Fruit fly (Drosophila melanogaster) whole organism, embryonic: ENCODE measurements around the gene CG34408.

ENCODE experiments used
- BEAF-32 ChIP-seq: fragments of 200-800 bp; sonication (Bioruptor generic); optimal IDR thresholded peaks from 3 replicates; lab custom pipeline; 2017; ENCODE audit warnings: missing biosample characterization, missing genetic modification characterization, mild to moderate bottlenecking, moderate library complexity, missing genetic modification reagents
- CG10431 ChIP-seq: fragments of 200-800 bp; sonication (Bioruptor generic); optimal IDR thresholded peaks from 3 replicates; lab custom pipeline; 2018; ENCODE audit warnings: missing biosample characterization, mild to moderate bottlenecking, missing genetic modification characterization
- CG11456 ChIP-seq: fragments of 200-800 bp; sonication (Bioruptor generic); IDR thresholded peaks from 3 replicates; pipeline ENCODE4 v1.3.6; 2022; ENCODE audit warnings: missing biosample characterization, missing genetic modification characterization
- CG11560 ChIP-seq: fragments of 200-800 bp; sonication (Bioruptor generic); IDR thresholded peaks from 3 replicates; pipeline ENCODE4 v1.3.6; 2022; ENCODE audit warnings: missing biosample characterization, missing genetic modification characterization
- CG17612 ChIP-seq: fragments of 200-800 bp; sonication (Bioruptor generic); IDR thresholded peaks from 2 replicates; pipeline ENCODE4 v1.3.6; 2022; ENCODE audit warnings: missing biosample characterization, missing genetic modification characterization
- CG2202 ChIP-seq: fragments of 200-800 bp; sonication (Bioruptor generic); optimal IDR thresholded peaks from 2 replicates; lab custom pipeline; 2018; ENCODE audit warnings: missing biosample characterization, mild to moderate bottlenecking, missing genetic modification characterization
- CG2712 ChIP-seq: fragments of 200-800 bp; optimal IDR thresholded peaks from 3 replicates; lab custom pipeline; 2019; ENCODE audit warnings: missing biosample characterization, mild to moderate bottlenecking, missing genetic modification characterization, moderate library complexity
- CG32772 ChIP-seq: fragments of 200-800 bp; sonication (Bioruptor generic); IDR thresholded peaks from 2 replicates; pipeline ENCODE4 v1.3.6; 2022; ENCODE audit warnings: missing biosample characterization, missing genetic modification characterization
- CG34224 ChIP-seq: fragments of 200-800 bp; sonication (Bioruptor generic); IDR thresholded peaks from 3 replicates; pipeline ENCODE4 v1.3.6; 2022; ENCODE audit warnings: missing biosample characterization, missing genetic modification characterization; ENCODE audit not compliant: partially characterized antibody
- CG3726 ChIP-seq: fragments of 200-800 bp; sonication (Bioruptor generic); IDR thresholded peaks from 3 replicates; pipeline ENCODE4, ENCODE4 v1.3.6; 2022; ENCODE audit warnings: missing biosample characterization, missing genetic modification characterization
- CG3847 ChIP-seq: fragments of 200-800 bp; sonication (Bioruptor generic); IDR thresholded peaks from 2 replicates; pipeline ENCODE4 v1.3.6; 2022; ENCODE audit warnings: missing biosample characterization, missing genetic modification characterization
- CG4360 ChIP-seq: fragments of 200-800 bp; sonication (Bioruptor generic); IDR thresholded peaks from 2 replicates; pipeline ENCODE4 v1.3.6; 2022; ENCODE audit warnings: missing biosample characterization, missing genetic modification characterization
- CG4820 ChIP-seq: fragments of 200-800 bp; sonication (Bioruptor generic); optimal IDR thresholded peaks from 3 replicates; lab custom pipeline; 2016; ENCODE audit warnings: missing biosample characterization, missing genetic modification characterization
- CG9215 ChIP-seq: fragments of 200-800 bp; sonication (Bioruptor generic); IDR thresholded peaks from 2 replicates; pipeline ENCODE4 v1.3.6; 2022; ENCODE audit warnings: missing biosample characterization, missing genetic modification characterization
- CG9932 ChIP-seq: fragments of 200-800 bp; sonication (Bioruptor generic); IDR thresholded peaks from 2 replicates; pipeline ENCODE4 v1.3.6; 2022; ENCODE audit warnings: missing biosample characterization, missing genetic modification characterization
- CoRest ChIP-seq: fragments of 200-800 bp; sonication (Bioruptor generic); optimal IDR thresholded peaks from 3 replicates; lab custom pipeline; 2018; ENCODE audit warnings: missing biosample characterization, mild to moderate bottlenecking, missing genetic modification characterization, moderate library complexity
- Dfd ChIP-seq, 2 experiments: fragments of >200 bp; optimal IDR thresholded peaks; 2 replicates each; lab custom pipeline; 2017; ENCODE audit warnings: missing biosample characterization in 2 of 2, missing genetic modification characterization in 2 of 2
- Dp ChIP-seq: fragments of 200-800 bp; sonication (Bioruptor generic); optimal IDR thresholded peaks from 2 replicates; lab custom pipeline; 2018; ENCODE audit warnings: missing biosample characterization, mild to moderate bottlenecking, missing genetic modification characterization, moderate library complexity
- ERR ChIP-seq: fragments of 200-800 bp; sonication (Bioruptor generic); optimal IDR thresholded peaks from 2 replicates; lab custom pipeline; 2016; ENCODE audit warnings: missing biosample characterization, missing genetic modification characterization
- HmgZ ChIP-seq: fragments of 200-800 bp; sonication (Bioruptor generic); optimal IDR thresholded peaks from 2 replicates; lab custom pipeline; 2018; ENCODE audit warnings: missing biosample characterization, mild to moderate bottlenecking, missing genetic modification characterization
- Hmr ChIP-seq: fragments of 200-800 bp; sonication (Bioruptor generic); optimal IDR thresholded peaks from 3 replicates; lab custom pipeline; 2017; ENCODE audit warnings: mild to moderate bottlenecking, missing biosample characterization, missing genetic modification reagents, missing genetic modification characterization
- MESR4 ChIP-seq: fragments of 200-800 bp; sonication (Bioruptor generic); optimal IDR thresholded peaks from 2 replicates; lab custom pipeline; 2018; ENCODE audit warnings: missing biosample characterization, mild to moderate bottlenecking, missing genetic modification characterization, moderate library complexity
- Med ChIP-seq: fragments of 200-800 bp; sonication (Bioruptor generic); peaks from one replicate; lab custom pipeline; 2016; ENCODE audit warnings: missing biosample characterization, missing genetic modification characterization, mild to moderate bottlenecking, inconsistent platforms, moderate library complexity
- Nf-YC ChIP-seq: fragments of 200-800 bp; optimal IDR thresholded peaks from 3 replicates; lab custom pipeline; 2019; ENCODE audit warnings: missing biosample characterization, mild to moderate bottlenecking, missing genetic modification characterization, moderate library complexity
- NfI ChIP-seq: fragments of 200-800 bp; sonication (Bioruptor generic); optimal IDR thresholded peaks from 3 replicates; lab custom pipeline; 2018; ENCODE audit warnings: missing biosample characterization, mild to moderate bottlenecking, missing genetic modification characterization, moderate library complexity
- Oaz ChIP-seq: fragments of 200-800 bp; sonication (Bioruptor generic); IDR thresholded peaks from 2 replicates; pipeline ENCODE4 v1.3.6; 2022; ENCODE audit warnings: missing biosample characterization, missing genetic modification characterization
- Poxn ChIP-seq: fragments of 200-800 bp; sonication (Bioruptor generic); IDR thresholded peaks from 2 replicates; pipeline ENCODE4 v1.3.6; 2022; ENCODE audit warnings: missing biosample characterization, missing genetic modification characterization
- Tbp ChIP-seq: fragments of >200 bp; optimal IDR thresholded peaks from 2 replicates; lab custom pipeline; 2018; ENCODE audit warnings: missing biosample characterization, missing genetic modification characterization
- abd-A ChIP-seq: fragments of 200-800 bp; sonication (Bioruptor generic); optimal IDR thresholded peaks from 3 replicates; lab custom pipeline; 2019; ENCODE audit warnings: missing biosample characterization, mild to moderate bottlenecking, missing genetic modification characterization, moderate library complexity
- ap ChIP-seq: fragments of 200-800 bp; sonication (Bioruptor generic); IDR thresholded peaks from 2 replicates; pipeline ENCODE4 v1.3.6; 2022; ENCODE audit warnings: missing biosample characterization, missing genetic modification characterization
- az2 ChIP-seq: fragments of 200-800 bp; sonication (Bioruptor generic); optimal IDR thresholded peaks from 3 replicates; lab custom pipeline; 2016; ENCODE audit warnings: missing biosample characterization, missing genetic modification characterization
- bbx ChIP-seq: fragments of 200-800 bp; sonication (Bioruptor generic); IDR thresholded peaks from 2 replicates; pipeline ENCODE4 v1.3.6; 2022; ENCODE audit warnings: missing biosample characterization, missing genetic modification characterization; ENCODE audit not compliant: partially characterized antibody
- croc ChIP-seq: fragments of 200-800 bp; sonication (Bioruptor generic); conservative IDR thresholded peaks from 3 replicates; pipeline ENCODE4 v1.3.6; 2022; ENCODE audit warnings: missing biosample characterization, missing genetic modification characterization
- dati ChIP-seq: fragments of 200-800 bp; sonication (Bioruptor generic); IDR thresholded peaks from 2 replicates; pipeline ENCODE4 v1.3.6; 2022; ENCODE audit warnings: missing biosample characterization, missing genetic modification characterization
- fd3F ChIP-seq: fragments of 200-800 bp; sonication (Bioruptor generic); optimal IDR thresholded peaks from 2 replicates; lab custom pipeline; 2018; ENCODE audit warnings: missing biosample characterization, mild to moderate bottlenecking, missing genetic modification characterization, moderate library complexity
- ind ChIP-seq: fragments of 200-800 bp; sonication (Bioruptor generic); optimal IDR thresholded peaks from 3 replicates; lab custom pipeline; 2016; ENCODE audit warnings: missing biosample characterization, missing genetic modification characterization
- pb ChIP-seq: fragments of 200-800 bp; sonication (Bioruptor generic); optimal IDR thresholded peaks from 3 replicates; lab custom pipeline; 2016; ENCODE audit warnings: missing biosample characterization, missing genetic modification characterization
- pfk ChIP-seq: fragments of 200-800 bp; sonication (Bioruptor generic); optimal IDR thresholded peaks from 2 replicates; lab custom pipeline; 2018; ENCODE audit warnings: missing biosample characterization, mild to moderate bottlenecking, missing genetic modification characterization, moderate library complexity
- scrt ChIP-seq: fragments of 200-800 bp; sonication (Bioruptor generic); optimal IDR thresholded peaks from 2 replicates; lab custom pipeline; 2018; ENCODE audit warnings: missing biosample characterization, mild to moderate bottlenecking, missing genetic modification characterization, moderate library complexity
- sim ChIP-seq: fragments of 200-800 bp; sonication (Bioruptor generic); IDR thresholded peaks from 2 replicates; pipeline ENCODE4 v1.3.6; 2022; ENCODE audit warnings: missing biosample characterization, missing genetic modification characterization
- slbo ChIP-seq: fragments of 200-800 bp; sonication (Bioruptor generic); IDR thresholded peaks from 2 replicates; pipeline ENCODE4 v1.3.6; 2022; ENCODE audit warnings: missing biosample characterization, missing genetic modification characterization
- sna ChIP-seq: fragments of 200-800 bp; sonication (Bioruptor generic); IDR thresholded peaks from 2 replicates; pipeline ENCODE4 v1.3.6; 2022; ENCODE audit warnings: missing biosample characterization, missing genetic modification characterization; ENCODE audit not compliant: partially characterized antibody
- sug ChIP-seq: fragments of 200-800 bp; optimal IDR thresholded peaks from 2 replicates; lab custom pipeline; 2019; ENCODE audit warnings: missing biosample characterization, mild to moderate bottlenecking, missing genetic modification characterization, moderate library complexity
- twi ChIP-seq: fragments of 200-800 bp; optimal IDR thresholded peaks from 2 replicates; lab custom pipeline; 2019; ENCODE audit warnings: missing biosample characterization, mild to moderate bottlenecking, missing genetic modification characterization, moderate library complexity
- unc-4 ChIP-seq: fragments of 200-800 bp; sonication (Bioruptor generic); IDR thresholded peaks from 2 replicates; pipeline ENCODE4 v1.3.6; 2022; ENCODE audit warnings: missing biosample characterization, missing genetic modification characterization; ENCODE audit not compliant: partially characterized antibody
- zen2 ChIP-seq: fragments of 200-800 bp; sonication (Bioruptor generic); IDR thresholded peaks from 3 replicates; pipeline ENCODE4 v1.3.6; 2022; ENCODE audit warnings: missing biosample characterization, missing genetic modification characterization; ENCODE audit not compliant: partially characterized antibody
- zfh1 ChIP-seq: fragments of 200-800 bp; sonication (Bioruptor generic); IDR thresholded peaks from 3 replicates; pipeline ENCODE4 v1.3.6; 2022; ENCODE audit warnings: missing biosample characterization, missing genetic modification characterization

CG34408 gene

dm6 chrX:10219955-10220354, at the start of gene CG34408 (continued):
- TF ChIP-seq Dp (GFP tag; lab: Kevin White, UChicago), result peak; percentile 42
- no peak for TF ChIP-seq CG9932
- no peak for TF ChIP-seq Oaz
- TF ChIP-seq HmgZ (tag; lab: Kevin White, UChicago), result peak; percentile 5
- TF ChIP-seq CG3726, result no peak
- no peak for TF ChIP-seq sim (GFP tag; lab: Robert Waterston, UW)
- peak; percentile 54 for TF ChIP-seq unc-4 (GFP tag; lab: Robert Waterston, UW)
- no peak for TF ChIP-seq ERR (GFP tag; lab: Kevin White, UChicago)
- TF ChIP-seq BEAF-32, result peak; percentile 49
- TF ChIP-seq CG32772, result 0 out of 2 replicates have a peak, but pooled peaks have one; percentile 30
- 0 out of 2 replicates have a peak, but pooled peaks have one; percentile 40 for TF ChIP-seq sna (GFP tag; lab: Robert Waterston, UW)
- peak; percentile 11 for TF ChIP-seq CoRest (tag; lab: Kevin White, UChicago)
- 0 out of 3 replicates have a peak, but pooled peaks have one; percentile 52 for TF ChIP-seq CG34224 (GFP tag; lab: Robert Waterston, UW)
- TF ChIP-seq Hmr (GFP tag; lab: Kevin White, UChicago), result no peak
- TF ChIP-seq MESR4 (GFP tag; lab: Kevin White, UChicago), result peak; percentile 69
- peak; percentile 91 for TF ChIP-seq CG4360 (GFP tag; lab: Robert Waterston, UW)
- TF ChIP-seq Med (GFP tag; lab: Kevin White, UChicago), result peak; percentile 43
- peak; percentile 48; the same call in 1 of the 2 replicates for TF ChIP-seq bbx (GFP tag; lab: Robert Waterston, UW)
- no peak for TF ChIP-seq CG10431

DNA sequence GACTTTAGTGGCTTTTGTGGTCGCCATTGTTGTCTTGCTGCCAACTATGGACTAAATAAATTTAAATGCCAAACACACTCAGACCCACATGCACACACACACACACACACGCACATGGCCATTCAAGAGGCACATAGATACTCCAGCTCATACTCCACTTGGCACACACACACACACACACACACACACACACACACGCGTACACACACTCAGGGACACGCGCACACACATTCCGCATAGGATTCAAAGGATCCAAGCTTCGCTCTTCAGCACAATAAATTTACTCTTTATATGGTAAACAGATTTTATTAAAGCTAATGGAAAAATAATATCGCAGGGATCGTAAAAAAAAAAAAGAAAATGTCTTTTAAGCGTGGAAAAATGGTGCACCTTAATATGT, 37.0 kb upstream of the CG34408 start:
- TF ChIP-seq zen2, result no peak
- no peak for TF ChIP-seq sug (tag; lab: Kevin White, UChicago)
- TF ChIP-seq ERR (GFP tag; lab: Kevin White, UChicago), result no peak
- peak in 1 of 2 experiments; percentile 80 for TF ChIP-seq Dfd (GFP tag; optimal IDR thresholded peaks at IDR 0.05; lab: Kevin White, UChicago)
- no peak for TF ChIP-seq Oaz
- TF ChIP-seq slbo (GFP tag; lab: Robert Waterston, UW), result no peak
- TF ChIP-seq Tbp (GFP tag; lab: Kevin White, UChicago), result no peak
- no peak for TF ChIP-seq CG17612 (GFP tag; lab: Robert Waterston, UW)
- TF ChIP-seq Med (GFP tag; lab: Kevin White, UChicago), result peak; percentile 49
- TF ChIP-seq pb (GFP tag; lab: Kevin White, UChicago), result no peak
- no peak for TF ChIP-seq fd3F (GFP tag; lab: Kevin White, UChicago)
- TF ChIP-seq CG9215 (GFP tag; lab: Robert Waterston, UW), result no peak

dm6 chrX:10184355-10185058, 35.4 kb upstream of the CG34408 start:
- TF ChIP-seq dati (no peak), twi (tag; lab: Kevin White, UChicago) (no peak), pfk (GFP tag; lab: Kevin White, UChicago) (no peak), Poxn (GFP tag; lab: Robert Waterston, UW) (0 out of 2 replicates have a peak, but pooled peaks have one; percentile 12), NfI (GFP tag; lab: Kevin White, UChicago) (peak; percentile 37), CG2202 (tag; lab: Kevin White, UChicago) (no peak), CG11456 (peak; percentile 69; the same call in 1 of the 3 replicates), CG4820 (GFP tag; lab: Kevin White, UChicago) (no peak), ind (peak; percentile 48), CG9932 (peak; percentile 68), CG3847 (GFP tag; lab: Robert Waterston, UW) (peak; percentile 71), Nf-YC (tag; lab: Kevin White, UChicago) (no peak), az2 (GFP tag; lab: Kevin White, UChicago) (no peak), abd-A (tag; lab: Kevin White, UChicago) (peak; percentile 74), zfh1 (GFP tag; lab: Robert Waterston, UW) (peak; percentile 49; the same call in 2 of the 3 replicates), croc (GFP tag; lab: Robert Waterston, UW) (0 out of 3 replicates have a peak, but pooled peaks have one; percentile 24), CG11560 (tag; lab: Robert Waterston, UW) (peak; percentile 42; the same call in 1 of the 3 replicates), ap (peak; percentile 43), CG2712 (tag; lab: Kevin White, UChicago) (peak; percentile 38), scrt (GFP tag; lab: Kevin White, UChicago) (peak; percentile 51)
